Worm (Caenorhabditis elegans): ENCODE measurements around the gene T06C12.14.

Gene T06C12.14

ce11 chrV:15913714-15914113, 13.9 kb downstream of the T06C12.14 start, which contains the start of gene F35E8.7:
TSS of gene F35E8.7 (plus strand) at chrV:15914014.
- no peak for TF ChIP-seq M03D4.4 (tag; optimal IDR thresholded peaks at IDR 0.05)
- TF ChIP-seq ceh-83 (GFP tag; optimal IDR thresholded peaks at IDR 0.05), result no peak
- no peak for TF ChIP-seq sem-2 (GFP tag; optimal IDR thresholded peaks at IDR 0.05)
- no peak for TF ChIP-seq sptf-1 (tag; optimal IDR thresholded peaks at IDR 0.05)
- TF ChIP-seq blmp-1 (tag; optimal IDR thresholded peaks at IDR 0.05), result no peak
- TF ChIP-seq bed-3 (GFP tag; optimal IDR thresholded peaks at IDR 0.05), result no peak
- TF ChIP-seq elt-1 (tag; optimal IDR thresholded peaks at IDR 0.05; ENCODE audit: borderline replicate concordance, insufficient read depth), result no peak
- no peak for TF ChIP-seq nhr-76 (tag; optimal IDR thresholded peaks at IDR 0.05)
- TF ChIP-seq mab-5 (tag; optimal IDR thresholded peaks at IDR 0.05), result no peak
- TF ChIP-seq unc-62 (GFP tag; optimal IDR thresholded peaks at IDR 0.05), result no peak
- no peak for TF ChIP-seq pha-4 (tag; optimal IDR thresholded peaks at IDR 0.05)
- TF ChIP-seq ztf-11 (tag; optimal IDR thresholded peaks at IDR 0.05), result no peak
- no peak for TF ChIP-seq lin-13 (tag; optimal IDR thresholded peaks at IDR 0.05)
- no peak for TF ChIP-seq nhr-12 (tag; optimal IDR thresholded peaks at IDR 0.05)
- no peak for TF ChIP-seq nhr-2 (tag; optimal IDR thresholded peaks at IDR 0.05)
- TF ChIP-seq lin-32 (GFP tag; optimal IDR thresholded peaks at IDR 0.05), result no peak
- TF ChIP-seq elt-3 (tag; optimal IDR thresholded peaks at IDR 0.05), result no peak

ce11 chrV:15914774-15915173, 15.0 kb downstream of the T06C12.14 start:
- TF ChIP-seq blmp-1 (tag; optimal IDR thresholded peaks at IDR 0.05) (no peak), drap-1 (GFP tag; optimal IDR thresholded peaks at IDR 0.05) (peak; percentile 32), flh-1 (GFP tag; optimal IDR thresholded peaks at IDR 0.05) (no peak), nhr-12 (tag; optimal IDR thresholded peaks at IDR 0.05) (no peak)

- TF ChIP-seq elt-1 (tag; optimal IDR thresholded peaks at IDR 0.05; ENCODE audit: borderline replicate concordance, insufficient read depth) (no peak), lsy-2 (tag; optimal IDR thresholded peaks at IDR 0.05) (no peak), ceh-43 (GFP tag; optimal IDR thresholded peaks at IDR 0.05) (no peak), nhr-12 (tag; optimal IDR thresholded peaks at IDR 0.05) (no peak), unc-62 (GFP tag; optimal IDR thresholded peaks at IDR 0.05) (no peak), M03D4.4 (tag; optimal IDR thresholded peaks at IDR 0.05) (no peak), nhr-2 (tag; optimal IDR thresholded peaks at IDR 0.05) (no peak), cnd-1 (tag; optimal IDR thresholded peaks at IDR 0.05) (no peak), snpc-4 (tag; optimal IDR thresholded peaks at IDR 0.05) (no peak), nhr-76 (tag; optimal IDR thresholded peaks at IDR 0.05) (no peak), mls-2 (tag; optimal IDR thresholded peaks at IDR 0.05) (no peak)
These were observed 15.5 kb downstream of the T06C12.14 start for ce11 chrV:15915307-15915706.

ce11 chrV:15915919-15916318, 16.1 kb downstream of the T06C12.14 start, which contains the start of gene gst-38:
TSS of gene gst-38 (minus strand) at chrV:15916070.
- TF ChIP-seq ham-2 (GFP tag; optimal IDR thresholded peaks at IDR 0.05), result no peak

- TF ChIP-seq nhr-12 (tag; optimal IDR thresholded peaks at IDR 0.05) (no peak), nhr-237 (tag; optimal IDR thresholded peaks at IDR 0.05) (no peak), ces-1 (GFP tag; optimal IDR thresholded peaks at IDR 0.05) (no peak), cnd-1 (tag; optimal IDR thresholded peaks at IDR 0.05) (no peak), bed-3 (GFP tag; optimal IDR thresholded peaks at IDR 0.05) (no peak), unc-120 (tag; optimal IDR thresholded peaks at IDR 0.05; ENCODE audit: poor library complexity, severe bottlenecking) (no peak), ceh-39 (tag; optimal IDR thresholded peaks at IDR 0.05) (no peak), mep-1 (tag; optimal IDR thresholded peaks at IDR 0.05) (no peak), mab-5 (tag; optimal IDR thresholded peaks at IDR 0.05) (no peak), sem-2 (GFP tag; optimal IDR thresholded peaks at IDR 0.05) (no peak), zip-8 (tag; optimal IDR thresholded peaks at IDR 0.05) (no peak), ceh-43 (GFP tag; optimal IDR thresholded peaks at IDR 0.05) (no peak), unc-39 (tag; optimal IDR thresholded peaks at IDR 0.05) (no peak), drap-1 (GFP tag; optimal IDR thresholded peaks at IDR 0.05) (no peak), tbx-8 (GFP tag; optimal IDR thresholded peaks at IDR 0.05) (no peak)
These were observed 17.7 kb downstream of the T06C12.14 start, which contains the start of gene F35E8.9 for ce11 chrV:15917458-15917857. TSS of gene F35E8.9 (minus strand) at chrV:15917558.

All from whole organism, mixed stage, embryonic.